In the genomic region with DNA sequence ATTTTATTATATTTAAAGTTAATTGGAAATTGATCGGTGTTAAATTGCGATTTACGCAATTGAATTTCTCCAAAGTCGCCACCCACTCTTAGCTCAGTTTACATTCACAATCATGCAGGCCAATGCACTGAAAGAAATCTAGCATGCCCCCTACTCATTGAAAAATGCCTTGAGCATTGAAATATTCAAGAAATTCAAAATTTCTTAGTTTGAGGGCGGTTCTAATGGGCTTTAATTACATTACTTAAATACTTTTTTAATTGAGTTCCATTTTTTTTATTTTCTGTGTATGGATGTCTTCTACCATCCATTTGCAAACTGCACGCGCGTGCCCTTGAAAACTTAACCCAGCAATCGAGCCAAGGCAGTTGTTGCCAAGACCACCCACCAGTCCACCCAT, we compare ENCODE assay signal across 2 fruit fly cellular contexts.
TF ChIP-seq lines count a peak whose summit lies in the region.

No protein-coding gene starts in this region.

TF ChIP-seq in whole organism, adult, 20 proteins besides CTCF, POLR2A, EP300 and RAD21 (continued from another document):
- TF ChIP-seq Mnt (GFP tag; optimal IDR thresholded peaks at IDR 0.05; lab: Kevin White, UChicago): no peak
- TF ChIP-seq CG14711 (tag; optimal IDR thresholded peaks at IDR 0.05; lab: Kevin White, UChicago): peak; percentile 72

TF ChIP-seq in whole organism, prepupa, 60 proteins besides CTCF, POLR2A, EP300 and RAD21 (continued from another document):
- TF ChIP-seq Gug (GFP tag; IDR thresholded peaks at IDR 0.05; lab: Robert Waterston, UW): 0 out of 2 replicates have a peak, but pooled peaks have one; percentile 9
- TF ChIP-seq CG8319 (GFP tag; optimal IDR thresholded peaks at IDR 0.05; lab: Kevin White, UChicago): no peak
- no peak for TF ChIP-seq CG8632 (GFP tag; optimal IDR thresholded peaks at IDR 0.05; lab: Kevin White, UChicago)
- TF ChIP-seq CG7368 (GFP tag; optimal IDR thresholded peaks at IDR 0.05; lab: Kevin White, UChicago): no peak
- no peak for TF ChIP-seq svp (GFP tag; lab: Kevin White, UChicago)
- TF ChIP-seq CG31627 (GFP tag; optimal IDR thresholded peaks at IDR 0.05; lab: Kevin White, UChicago): peak; percentile 42
- TF ChIP-seq Blimp-1 (GFP tag; optimal IDR thresholded peaks at IDR 0.05; lab: Kevin White, UChicago): no peak
- TF ChIP-seq esn (GFP tag; optimal IDR thresholded peaks at IDR 0.05; lab: Kevin White, UChicago): peak; percentile 4
- no peak for TF ChIP-seq CG9139 (GFP tag; optimal IDR thresholded peaks at IDR 0.05; lab: Kevin White, UChicago)
- TF ChIP-seq achi (GFP tag; optimal IDR thresholded peaks at IDR 0.05; lab: Kevin White, UChicago): no peak
- TF ChIP-seq CG32006 (GFP tag; optimal IDR thresholded peaks at IDR 0.05; lab: Kevin White, UChicago): peak; percentile 61
- TF ChIP-seq Hr4 (GFP tag; optimal IDR thresholded peaks at IDR 0.05; lab: Kevin White, UChicago): no peak
- no peak for TF ChIP-seq Lpt (GFP tag; optimal IDR thresholded peaks at IDR 0.05; lab: Kevin White, UChicago)
- TF ChIP-seq CG3032 (tag; optimal IDR thresholded peaks at IDR 0.05; lab: Kevin White, UChicago): no peak
- no peak for TF ChIP-seq Eip75B (GFP tag; optimal IDR thresholded peaks at IDR 0.05; lab: Kevin White, UChicago)
- no peak for TF ChIP-seq CG11902 (GFP tag; optimal IDR thresholded peaks at IDR 0.05; lab: Kevin White, UChicago)
- TF ChIP-seq eg (GFP tag; IDR thresholded peaks at IDR 0.05; lab: Robert Waterston, UW): peak; percentile 62
- TF ChIP-seq CG11762 (GFP tag; optimal IDR thresholded peaks at IDR 0.05; lab: Kevin White, UChicago; ENCODE audit: insufficient read depth): no peak
- no peak for TF ChIP-seq Eip93F (GFP tag; optimal IDR thresholded peaks at IDR 0.05; lab: Kevin White, UChicago)
- no peak for TF ChIP-seq CG1621 (tag; optimal IDR thresholded peaks at IDR 0.05; lab: Kevin White, UChicago)
- peak; percentile 6 for TF ChIP-seq cyc (GFP tag; optimal IDR thresholded peaks at IDR 0.05; lab: Kevin White, UChicago)
- peak; percentile 33 for TF ChIP-seq pdm3 (GFP tag; optimal IDR thresholded peaks at IDR 0.05; lab: Kevin White, UChicago)
- TF ChIP-seq Met (GFP tag; optimal IDR thresholded peaks at IDR 0.05; lab: Kevin White, UChicago): peak; percentile 25
- TF ChIP-seq fd85E (GFP tag; optimal IDR thresholded peaks at IDR 0.05; lab: Kevin White, UChicago): no peak
- TF ChIP-seq CG3919 (GFP tag; optimal IDR thresholded peaks at IDR 0.05; lab: Kevin White, UChicago): peak; percentile 11
- no peak for TF ChIP-seq Smox (GFP tag; optimal IDR thresholded peaks at IDR 0.05; lab: Kevin White, UChicago)
- TF ChIP-seq lz (GFP tag; optimal IDR thresholded peaks at IDR 0.05; lab: Kevin White, UChicago): no peak
- TF ChIP-seq CG34406 (GFP tag; optimal IDR thresholded peaks at IDR 0.05; lab: Kevin White, UChicago): peak; percentile 9
- TF ChIP-seq ss (GFP tag; optimal IDR thresholded peaks at IDR 0.05; lab: Kevin White, UChicago): no peak
- TF ChIP-seq CG11294 (GFP tag; IDR thresholded peaks at IDR 0.05; lab: Robert Waterston, UW): peak; percentile 41; the same call in 1 of the 2 replicates
- no peak for TF ChIP-seq CG6808 (GFP tag; optimal IDR thresholded peaks at IDR 0.05; lab: Kevin White, UChicago)
- peak; percentile 16 for TF ChIP-seq CG6792 (GFP tag; optimal IDR thresholded peaks at IDR 0.05; lab: Kevin White, UChicago)
- TF ChIP-seq OdsH (GFP tag; optimal IDR thresholded peaks at IDR 0.05; lab: Kevin White, UChicago): peak; percentile 45
- TF ChIP-seq CG6276 (GFP tag; optimal IDR thresholded peaks at IDR 0.05; lab: Kevin White, UChicago): no peak
- no peak for TF ChIP-seq Sox15 (GFP tag; optimal IDR thresholded peaks at IDR 0.05; lab: Kevin White, UChicago)
- TF ChIP-seq dsx (GFP tag; optimal IDR thresholded peaks at IDR 0.05; lab: Kevin White, UChicago; ENCODE audit: poor library complexity, severe bottlenecking): no peak
- peak; percentile 64 for TF ChIP-seq Eip78C (GFP tag; lab: Kevin White, UChicago)
